Fruit fly (Drosophila melanogaster): ENCODE results near the gene pasi2.
A peak's percentile ranks its signal among the peaks of the same experiment; 100 is the strongest.

Gene pasi2

DNA sequence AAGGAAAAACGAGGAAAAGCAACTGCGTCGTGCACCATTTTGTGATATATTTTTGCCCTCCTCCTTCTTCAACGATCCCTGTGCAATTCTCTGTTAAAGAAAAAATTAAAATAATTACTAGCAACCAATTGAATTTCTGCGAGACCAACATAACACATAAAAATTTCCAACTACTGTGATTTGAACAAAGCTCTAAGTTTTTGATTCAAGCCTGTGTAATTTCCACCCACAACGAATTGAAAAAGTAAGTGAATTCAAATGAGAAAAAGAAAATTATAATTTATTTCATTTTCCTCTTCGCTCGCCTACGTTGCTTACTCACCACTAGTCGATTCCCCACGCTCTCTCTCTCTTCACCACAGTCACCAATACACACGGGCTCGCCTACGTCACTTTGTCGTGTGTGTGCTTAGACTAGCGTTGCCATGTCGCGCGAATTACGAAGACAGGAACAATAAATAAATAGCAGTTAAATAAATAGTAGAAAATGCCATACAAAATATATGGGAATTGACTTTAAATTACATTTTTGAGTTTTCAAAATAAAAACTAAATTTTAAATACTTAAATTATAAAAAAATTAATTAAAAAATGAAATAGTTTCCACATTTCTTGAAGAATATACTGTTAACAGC is 7.4 kb downstream of the pasi2 start:
- TF ChIP-seq noc (tag; optimal IDR thresholded peaks at IDR 0.05): peak; percentile 78

- no peak for TF ChIP-seq noc (tag; optimal IDR thresholded peaks at IDR 0.05)
Observed at dm6 chr3R:9343022-9343587, 8.1 kb downstream of the pasi2 start.

dm6 chr3R:9343645-9344044 is 8.7 kb downstream of the pasi2 start:
- no peak for TF ChIP-seq noc (tag; optimal IDR thresholded peaks at IDR 0.05)

DNA sequence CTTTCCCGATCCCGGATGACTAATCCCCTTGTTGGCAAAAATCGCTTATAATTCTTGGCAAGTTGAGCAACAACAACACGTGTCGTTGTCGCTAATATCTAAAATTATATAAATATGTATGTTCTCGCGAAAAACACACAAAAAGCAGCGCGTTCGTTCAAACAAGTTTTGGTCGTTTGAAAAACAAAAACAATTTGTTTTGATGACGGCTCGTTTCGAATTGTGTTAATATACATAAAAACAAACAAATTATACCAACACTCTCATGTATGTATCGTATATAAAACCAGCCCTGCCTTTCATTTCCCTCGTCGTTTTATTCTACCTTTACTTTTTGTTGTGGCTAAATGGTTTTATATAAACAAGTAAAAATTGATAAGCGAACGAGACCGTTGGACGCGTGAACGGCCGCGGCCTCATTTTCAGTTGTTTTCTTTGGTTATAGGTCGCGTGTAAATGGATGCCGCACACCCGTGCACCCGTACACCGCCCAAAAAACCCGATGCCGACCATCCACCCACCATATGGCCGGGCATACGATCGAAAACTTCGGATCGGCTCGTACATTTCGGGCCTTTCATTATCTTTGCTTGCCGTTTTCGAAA is 9.3 kb downstream of the pasi2 start:
- TF ChIP-seq noc (tag; optimal IDR thresholded peaks at IDR 0.05): no peak

DNA sequence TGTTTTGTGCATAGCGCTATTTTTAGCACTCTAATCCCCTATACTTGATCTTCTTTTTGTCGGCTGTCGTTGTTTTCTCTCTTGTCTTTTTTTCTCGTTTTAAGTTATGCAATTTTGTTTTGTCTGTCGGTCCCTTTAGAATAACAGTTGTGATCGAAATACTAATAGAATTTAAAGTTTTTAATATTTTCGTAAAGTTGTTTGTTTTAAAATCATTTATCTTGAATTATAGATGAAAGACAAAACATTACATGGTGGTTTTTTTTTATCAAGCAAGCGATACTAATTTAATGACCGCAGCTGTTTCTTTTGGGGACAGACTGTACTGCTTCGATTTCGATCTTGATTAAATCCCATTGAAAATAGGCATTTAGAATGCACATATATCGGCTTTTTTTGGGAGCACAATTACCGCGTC is 9.8 kb downstream of the pasi2 start:
- TF ChIP-seq noc (tag; optimal IDR thresholded peaks at IDR 0.05): peak; percentile 49

DNA sequence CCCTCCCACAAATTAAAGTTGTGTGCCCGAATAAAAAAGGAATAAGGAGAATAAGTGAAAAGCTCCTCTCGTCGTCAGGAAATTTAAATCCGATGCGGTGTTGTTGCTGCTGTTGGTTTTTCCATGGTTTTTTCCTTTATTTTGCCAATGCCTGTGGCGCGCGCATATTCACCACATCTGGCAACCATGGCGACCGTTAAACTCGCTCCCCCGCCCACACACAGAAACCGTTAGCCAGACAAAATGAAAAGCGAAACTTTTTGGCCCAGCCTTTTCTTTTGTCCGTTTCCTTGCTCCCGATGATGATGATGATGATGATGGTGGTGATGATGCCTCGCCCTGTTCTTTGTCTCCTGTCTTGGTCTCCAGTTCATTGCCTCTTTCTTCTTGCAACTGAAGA is 10.9 kb downstream of the pasi2 start:
- no peak for TF ChIP-seq noc (tag; optimal IDR thresholded peaks at IDR 0.05)

dm6 chr3R:9346539-9346938 is 11.6 kb downstream of the pasi2 start:
- no peak for TF ChIP-seq noc (tag; optimal IDR thresholded peaks at IDR 0.05)

dm6 chr3R:9347702-9348378 is 12.9 kb downstream of the pasi2 start:
- TF ChIP-seq noc (tag; optimal IDR thresholded peaks at IDR 0.05): no peak

dm6 chr3R:9348379-9348721 is 13.4 kb downstream of the pasi2 start:
- TF ChIP-seq noc (tag; optimal IDR thresholded peaks at IDR 0.05): no peak

DNA sequence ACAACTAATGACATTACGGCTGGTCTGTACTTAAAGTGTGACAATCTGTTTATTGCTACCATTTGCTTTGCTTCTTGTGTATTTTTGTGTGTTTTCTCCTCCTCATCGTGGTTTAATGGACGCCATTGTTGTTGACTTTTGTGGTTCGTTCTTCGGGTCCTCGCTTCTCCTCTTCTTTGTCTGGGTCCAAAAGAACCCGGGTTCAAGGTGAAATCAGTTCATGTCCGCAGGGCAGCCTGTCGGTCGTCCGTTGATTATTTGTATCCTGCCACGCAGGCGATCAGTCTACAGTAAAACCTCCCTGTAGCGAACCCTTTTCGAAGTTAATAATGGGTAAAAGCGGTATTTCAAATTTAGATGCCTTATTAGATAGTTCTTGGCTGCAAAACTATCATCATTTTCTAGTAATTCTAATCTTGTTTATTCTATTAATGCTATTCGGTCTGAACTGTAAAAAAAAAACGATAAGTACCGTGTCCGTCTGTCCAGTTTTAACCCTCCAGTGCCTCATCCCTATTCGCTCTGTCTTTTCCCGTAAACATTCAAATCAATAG is 14.4 kb downstream of the pasi2 start:
- no peak for TF ChIP-seq noc (tag; optimal IDR thresholded peaks at IDR 0.05)

- no peak for TF ChIP-seq noc (tag; optimal IDR thresholded peaks at IDR 0.05)
Observed at dm6 chr3R:9350561-9351379, 15.8 kb downstream of the pasi2 start.

DNA sequence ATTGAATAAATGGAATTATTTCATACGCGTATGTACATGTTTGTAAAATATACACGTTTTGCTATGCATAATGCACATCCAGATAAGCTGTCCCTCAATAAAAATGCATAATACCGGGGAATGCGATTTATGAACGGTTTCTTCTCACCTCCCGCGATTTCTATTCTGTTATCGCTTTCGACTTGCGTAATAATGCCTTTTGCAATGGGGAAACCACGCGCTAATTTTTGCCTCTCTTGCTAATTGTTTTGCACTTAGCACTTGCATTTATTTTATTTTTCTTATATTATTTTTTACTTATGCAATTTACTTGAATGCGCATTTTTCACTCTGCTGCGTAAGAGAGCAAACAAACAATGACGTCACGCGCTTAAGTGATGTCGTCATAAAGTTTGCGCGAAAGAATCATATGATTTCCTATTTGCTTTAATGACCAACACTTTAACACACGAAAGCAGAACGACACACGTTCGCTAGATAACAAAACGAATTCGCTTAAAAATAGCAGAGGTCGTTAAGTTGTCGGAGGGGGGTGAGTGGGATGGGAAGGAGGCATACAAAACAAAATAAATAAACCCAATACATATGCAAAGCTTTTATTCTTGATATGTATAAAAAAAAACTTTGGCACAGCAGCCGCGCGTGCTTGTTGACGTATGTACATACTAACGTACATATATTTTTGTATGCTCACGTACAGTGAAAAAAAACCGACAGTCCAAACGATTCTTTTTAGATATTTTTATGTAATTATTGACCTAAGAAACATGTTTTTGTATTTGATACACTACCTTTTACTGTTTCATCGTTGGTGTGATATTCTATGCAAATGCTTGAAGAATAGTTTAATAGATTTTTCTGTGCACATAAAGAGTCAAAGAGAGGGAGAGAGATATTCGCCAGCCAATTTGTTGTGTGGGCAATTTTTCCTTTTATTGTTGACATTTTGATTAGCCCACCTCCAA is 16.7 kb downstream of the pasi2 start:
- peak; percentile 85 for TF ChIP-seq noc (tag; optimal IDR thresholded peaks at IDR 0.05)

- TF ChIP-seq noc (tag; optimal IDR thresholded peaks at IDR 0.05): no peak
Observed at dm6 chr3R:9352595-9353275, 17.8 kb downstream of the pasi2 start.

DNA sequence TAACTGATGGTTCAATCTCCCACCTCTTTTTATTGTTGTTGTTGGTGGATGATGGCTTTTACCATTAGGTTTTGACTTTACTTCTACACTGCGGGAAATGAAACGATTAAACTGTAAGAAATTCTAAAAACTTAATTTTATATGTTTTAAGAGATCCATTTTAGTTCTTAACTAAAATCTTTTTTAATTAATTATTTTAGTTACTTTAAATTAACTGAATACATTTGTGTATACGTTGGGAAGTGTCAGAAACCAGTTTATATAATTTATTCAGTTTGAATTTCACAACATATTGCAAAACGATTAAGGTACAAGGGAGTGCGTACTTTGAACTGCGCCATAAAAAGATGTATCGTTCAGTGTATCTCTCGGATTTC is 18.3 kb downstream of the pasi2 start:
- TF ChIP-seq noc (tag; optimal IDR thresholded peaks at IDR 0.05): peak; percentile 71

Measured in whole organism, larva.